Worm (Caenorhabditis elegans): Measurements from ENCODE around the gene F11D11.21.

- TF ChIP-seq flt-1 (GFP tag; IDR thresholded peaks at IDR 0.05) (no peak), B0310.2 (tag; optimal IDR thresholded peaks at IDR 0.05) (no peak), ama-1 (optimal IDR thresholded peaks at IDR 0.05) (no peak), scrt-1 (GFP tag; IDR thresholded peaks at IDR 0.05) (no peak)
These were observed 12.7 kb downstream of the F11D11.21 start for ce11 chrV:18737646-18738045.
